Fruit fly (Drosophila melanogaster) whole organism, prepupa: Measurements from ENCODE around the gene CG4935.

ENCODE experiments used
- CG16779 ChIP-seq: fragments of 200-800 bp; sonication (Bioruptor generic); optimal IDR thresholded peaks from 3 replicates; lab custom pipeline; 2017; ENCODE audit warnings: missing biosample characterization, mild to moderate bottlenecking, missing genetic modification characterization
- CG3032 ChIP-seq: fragments of 200-800 bp; optimal IDR thresholded peaks from 2 replicates; lab custom pipeline; 2019; ENCODE audit warnings: missing biosample characterization, mild to moderate bottlenecking, missing genetic modification characterization, moderate library complexity
- CG4318 ChIP-seq: fragments of 200-800 bp; sonication (Bioruptor generic); optimal IDR thresholded peaks from 3 replicates; lab custom pipeline; 2017; ENCODE audit warnings: missing biosample characterization, mild to moderate bottlenecking, missing genetic modification characterization
- CG8119 ChIP-seq: fragments of 200-800 bp; sonication (Bioruptor generic); IDR thresholded peaks from 3 replicates; pipeline ENCODE4 v1.3.6; 2022; ENCODE audit warnings: missing biosample characterization, missing genetic modification characterization
- CG8632 ChIP-seq: fragments of 200-800 bp; sonication (Bioruptor generic); optimal IDR thresholded peaks from 3 replicates; lab custom pipeline; 2016; ENCODE audit warnings: missing biosample characterization, missing genetic modification characterization
- CG9139 ChIP-seq: fragments of 200-800 bp; sonication (Bioruptor generic); optimal IDR thresholded peaks from 3 replicates; lab custom pipeline; 2017; ENCODE audit warnings: missing biosample characterization, mild to moderate bottlenecking, missing genetic modification characterization
- Hr39 ChIP-seq: fragments of 200-800 bp; sonication (Bioruptor generic); optimal IDR thresholded peaks from 2 replicates; lab custom pipeline; 2016; ENCODE audit warnings: missing biosample characterization, missing genetic modification characterization
- Hr4 ChIP-seq: fragments of 200-800 bp; sonication (Bioruptor generic); optimal IDR thresholded peaks from 3 replicates; lab custom pipeline; 2016; ENCODE audit warnings: missing biosample characterization, missing genetic modification characterization
- OdsH ChIP-seq: fragments of 200-800 bp; sonication (Bioruptor generic); optimal IDR thresholded peaks from 3 replicates; lab custom pipeline; 2016; ENCODE audit warnings: missing biosample characterization, missing genetic modification characterization
- Sox102F ChIP-seq: fragments of 200-800 bp; sonication (Bioruptor generic); optimal IDR thresholded peaks from 2 replicates; lab custom pipeline; 2016; ENCODE audit warnings: missing biosample characterization, mild to moderate bottlenecking, missing genetic modification characterization
- eg ChIP-seq: fragments of 200-800 bp; sonication (Bioruptor generic); IDR thresholded peaks from 3 replicates; pipeline ENCODE4 v1.3.6; 2022; ENCODE audit warnings: missing biosample characterization, missing genetic modification characterization
- spab ChIP-seq: fragments of 200-800 bp; sonication (Bioruptor generic); optimal IDR thresholded peaks from 2 replicates; lab custom pipeline; 2017; ENCODE audit warnings: missing biosample characterization, mild to moderate bottlenecking, missing genetic modification characterization, missing genetic modification reagents

DNA sequence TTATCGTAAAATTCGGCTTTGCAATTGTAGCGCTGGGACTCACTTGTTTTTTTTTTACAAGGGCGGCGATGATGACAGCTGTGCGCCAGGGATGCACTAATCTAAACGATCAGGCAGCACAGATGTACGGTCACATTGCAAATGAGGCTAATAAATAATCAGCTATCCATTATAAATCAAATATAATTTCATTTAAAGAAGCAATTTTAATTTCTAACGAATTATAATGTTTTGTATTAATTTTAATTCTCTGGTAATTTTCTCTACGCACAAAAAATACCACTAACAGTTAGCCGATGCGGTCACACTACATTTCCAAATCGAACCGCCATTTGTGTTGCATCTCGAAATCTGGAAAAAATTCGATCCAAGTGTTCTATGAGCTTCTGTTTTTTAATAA lies 48.7 kb downstream of the CG4935 start, which contains the start of the genes cni and fzy:
- TF ChIP-seq spab (GFP tag; lab: Kevin White, UChicago), result no peak
- TF ChIP-seq Hr39, result no peak
- no peak for TF ChIP-seq OdsH (GFP tag; lab: Kevin White, UChicago)
- TF ChIP-seq CG3032 (tag; lab: Kevin White, UChicago), result peak; percentile 23
- TF ChIP-seq CG8632, result no peak
- no peak for TF ChIP-seq Hr4 (GFP tag; lab: Kevin White, UChicago)
- TF ChIP-seq CG16779 (tag; lab: Kevin White, UChicago), result no peak
- TF ChIP-seq CG8119 (GFP tag; lab: Robert Waterston, UW), result no peak
- TF ChIP-seq CG9139, result no peak
- TF ChIP-seq CG4318 (GFP tag; lab: Kevin White, UChicago), result no peak
- TF ChIP-seq eg (GFP tag; lab: Robert Waterston, UW), result no peak
- no peak for TF ChIP-seq Sox102F (GFP tag; lab: Kevin White, UChicago)
